Fruit fly (Drosophila melanogaster) whole organism, larva: ENCODE measurements around the gene bmm.

Experiments
- noc ChIP-seq: fragments of 200-800 bp; sonication (Bioruptor generic); optimal IDR thresholded peaks from 3 replicates; lab custom pipeline; 2019; ENCODE audit warnings: missing biosample characterization, mild to moderate bottlenecking, missing genetic modification characterization, moderate library complexity

bmm gene

DNA sequence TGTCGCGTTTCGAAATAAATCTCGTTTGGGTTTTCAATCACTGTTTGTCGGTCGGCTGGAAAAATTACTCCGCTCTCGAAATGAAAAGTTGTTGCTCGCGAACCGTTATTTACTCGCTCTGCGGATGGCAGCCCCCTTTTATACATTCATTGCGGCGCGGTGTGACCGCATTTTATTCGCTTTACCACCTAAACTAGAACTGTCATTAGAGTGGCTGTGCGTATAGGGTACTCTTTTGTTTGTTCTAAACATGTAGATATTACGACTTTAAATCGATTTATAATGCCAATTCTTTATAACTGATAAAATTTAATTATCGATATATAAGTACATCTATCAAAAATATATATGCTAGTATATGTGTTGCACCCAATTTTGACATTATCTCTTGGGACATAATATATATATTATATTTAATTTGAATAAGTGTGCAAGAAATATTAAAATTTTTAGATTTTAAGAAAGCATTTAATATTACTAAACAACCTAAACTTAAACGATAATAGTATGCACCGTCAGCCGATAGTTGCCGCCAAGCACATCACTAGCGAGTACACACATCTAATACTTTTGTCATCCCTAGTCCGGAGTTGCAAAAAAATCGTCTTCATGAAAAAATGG lies at the start of gene bmm, which contains the start of gene Tdrd3:
Gene bmm, minus strand, starts transcription at position 183 of the 621 bp plus-strand sequence.
Gene Tdrd3, plus strand, starts transcription at position 562 of the 621 bp plus-strand sequence.
- TF ChIP-seq noc (tag; lab: Kevin White, UChicago) = peak; percentile 78

DNA sequence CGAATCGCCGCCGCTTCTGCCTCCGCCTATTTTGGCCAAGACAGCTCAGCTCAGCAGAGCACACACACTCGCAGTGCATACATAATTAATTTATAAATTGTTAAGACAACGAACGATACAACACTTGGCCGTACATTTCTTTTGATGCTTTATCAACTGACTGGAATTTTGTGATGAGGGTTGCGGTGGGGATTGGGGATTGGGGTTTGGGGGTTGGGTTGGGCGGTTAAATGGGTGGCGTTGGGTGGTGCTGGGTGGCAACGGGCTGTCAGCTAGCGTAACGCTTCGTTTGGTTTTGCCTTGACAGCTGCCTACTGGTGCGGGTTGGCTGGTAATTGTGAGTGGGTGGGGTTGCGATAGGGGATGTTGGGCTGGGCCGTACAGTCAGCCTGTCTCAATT lies 36.2 kb upstream of the bmm start:
- no peak for TF ChIP-seq noc (tag; lab: Kevin White, UChicago)

DNA sequence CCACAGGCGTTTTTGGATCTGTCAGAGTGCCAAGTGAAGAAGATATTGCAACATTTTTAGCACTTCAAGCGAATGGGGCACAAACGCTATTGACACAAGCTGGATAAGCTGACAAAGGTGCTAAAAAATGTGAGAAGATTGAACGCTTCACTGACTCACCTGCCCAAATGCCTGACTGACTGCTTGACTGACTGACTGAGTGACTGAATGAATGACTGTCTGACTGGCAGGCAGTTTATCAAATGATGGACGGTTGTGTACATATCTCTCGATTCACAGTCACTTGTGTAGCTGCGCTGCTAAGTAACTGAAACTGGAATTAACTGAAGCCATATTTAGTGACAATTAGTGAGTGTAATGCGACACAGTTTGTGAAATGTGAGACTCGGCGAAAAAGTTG lies 34.9 kb upstream of the bmm start:
- TF ChIP-seq noc (tag; lab: Kevin White, UChicago) = no peak

- TF ChIP-seq noc (tag; lab: Kevin White, UChicago) = no peak
These were observed 30.5 kb upstream of the bmm start for dm6 chr3L:14816666-14817065.

dm6 chr3L:14804724-14805221 lies 18.6 kb upstream of the bmm start, which contains the start of gene CG17839:
Gene CG17839 (plus strand): TSS chr3L:14805136.
- TF ChIP-seq noc (tag; lab: Kevin White, UChicago) = no peak

DNA sequence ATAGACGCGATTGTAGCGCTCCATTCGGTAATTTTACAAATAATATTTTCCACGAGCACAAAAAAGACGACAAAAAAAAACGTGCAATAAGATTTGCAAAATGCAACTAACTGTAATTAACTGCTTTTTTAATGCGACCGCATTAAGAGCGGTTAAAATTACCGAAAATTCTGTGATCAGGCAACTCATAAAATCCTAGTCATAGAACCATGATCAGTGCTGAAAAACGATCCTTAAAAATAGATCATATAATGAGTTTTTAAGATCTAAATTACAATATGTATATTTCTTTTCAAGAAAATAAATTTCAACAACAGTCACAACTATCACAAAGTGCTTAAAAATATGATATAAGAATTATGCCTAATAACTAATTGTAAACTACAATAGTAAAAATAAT lies 17.0 kb upstream of the bmm start, which contains the start of gene gnu:
Gene gnu, minus strand, starts transcription at position 125 of the 400 bp plus-strand sequence.
- TF ChIP-seq noc (tag; lab: Kevin White, UChicago) = no peak

- TF ChIP-seq noc (tag; lab: Kevin White, UChicago) = no peak
These were observed 15.8 kb upstream of the bmm start, which contains the start of gene NHP2 for dm6 chr3L:14801854-14802616. Gene NHP2 (minus strand): TSS chr3L:14802168.

dm6 chr3L:14790849-14791646 lies 4.8 kb upstream of the bmm start:
- TF ChIP-seq noc (tag; lab: Kevin White, UChicago) = no peak

dm6 chr3L:14790127-14790589 lies 3.9 kb upstream of the bmm start:
- peak; percentile 78 for TF ChIP-seq noc (tag; lab: Kevin White, UChicago)

dm6 chr3L:14789676-14790075 lies 3.5 kb upstream of the bmm start, which contains the start of gene Helz:
Gene Helz (plus strand): TSS chr3L:14789935.
- TF ChIP-seq noc (tag; lab: Kevin White, UChicago) = no peak

- no peak for TF ChIP-seq noc (tag; lab: Kevin White, UChicago)
These were observed 708 bp downstream of the bmm start for dm6 chr3L:14785492-14785916.

DNA sequence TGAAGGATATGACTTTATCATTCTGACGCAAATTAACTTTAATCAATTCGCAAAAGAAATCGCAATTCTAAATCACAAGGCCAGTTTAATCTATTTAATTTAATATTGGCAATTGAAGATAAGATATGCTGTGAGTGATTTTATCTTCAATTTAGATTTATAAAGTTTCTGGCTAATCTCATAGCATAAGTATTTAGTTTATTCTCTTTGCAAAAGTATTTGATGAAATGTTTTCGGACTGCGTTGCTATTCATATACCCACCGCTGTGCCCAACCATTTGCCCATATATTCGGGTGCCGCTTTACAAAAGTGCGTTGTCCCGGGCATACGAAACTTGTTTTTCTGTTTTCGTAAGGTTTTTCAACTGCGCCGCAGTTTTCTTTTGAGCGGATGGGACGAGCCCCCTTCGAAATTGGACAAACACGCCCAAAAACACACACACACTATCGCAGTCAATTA lies 1.2 kb downstream of the bmm start:
- peak; percentile 95 for TF ChIP-seq noc (tag; lab: Kevin White, UChicago)

- TF ChIP-seq noc (tag; lab: Kevin White, UChicago) = no peak
These were observed 1.8 kb downstream of the bmm start for dm6 chr3L:14784241-14784948.

DNA sequence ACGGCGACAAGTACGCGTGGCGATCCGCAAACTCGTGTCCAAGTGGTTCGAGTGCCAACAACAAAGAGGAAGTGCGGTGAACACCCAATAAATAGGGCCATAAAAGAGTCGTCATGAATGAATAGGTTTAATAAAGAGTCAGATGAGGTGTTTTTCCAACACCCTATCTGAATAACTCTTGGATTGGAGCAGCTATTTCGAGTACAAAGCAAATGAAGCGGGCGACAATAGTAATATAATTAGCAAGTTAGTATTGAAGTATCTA lies 2.9 kb downstream of the bmm start:
- TF ChIP-seq noc (tag; lab: Kevin White, UChicago) = no peak
